Worm (Caenorhabditis elegans) whole organism, L2 larva: ENCODE data around the gene K11H12.5.

ENCODE experiments used
- elt-3 ChIP-seq: sonication (generic microtip); optimal IDR thresholded peaks from 2 replicates; lab custom pipeline; 2017; ENCODE audit warnings: missing biosample characterization, missing genetic modification characterization
- mab-5 ChIP-seq: fragments of 150-350 bp; optimal IDR thresholded peaks from 2 replicates; lab custom pipeline; 2014; ENCODE audit warnings: missing biosample characterization, missing genetic modification characterization
- nhr-12 ChIP-seq: fragments of 150-350 bp; optimal IDR thresholded peaks from 2 replicates; lab custom pipeline; 2014; ENCODE audit warnings: missing biosample characterization, missing genetic modification characterization
- nhr-23 ChIP-seq: fragments of 150-350 bp; optimal IDR thresholded peaks from 2 replicates; lab custom pipeline; 2014; ENCODE audit warnings: missing biosample characterization, missing genetic modification reagents, missing genetic modification characterization
- nhr-237 ChIP-seq: fragments of 150-350 bp; optimal IDR thresholded peaks from 2 replicates; lab custom pipeline; 2014; ENCODE audit warnings: missing biosample characterization, missing genetic modification characterization
- unc-39 ChIP-seq: fragments of 150-350 bp; optimal IDR thresholded peaks from 2 replicates; lab custom pipeline; 2014; ENCODE audit warnings: missing biosample characterization, missing genetic modification characterization
- unc-62 ChIP-seq: fragments of 150-350 bp; optimal IDR thresholded peaks from 2 replicates; lab custom pipeline; 2014; ENCODE audit warnings: missing biosample characterization, missing genetic modification reagents, missing genetic modification characterization
- ztf-11 ChIP-seq: sonication (generic microtip); optimal IDR thresholded peaks from 2 replicates; lab custom pipeline; 2017; ENCODE audit warnings: missing biosample characterization, missing genetic modification characterization

- TF ChIP-seq ztf-11 (tag; lab: Kevin White, UChicago) (no peak), mab-5 (tag; lab: Kevin White, UChicago) (no peak), elt-3 (tag; lab: Kevin White, UChicago) (no peak), unc-62 (no peak), nhr-12 (tag; lab: Kevin White, UChicago) (no peak), nhr-23 (tag; lab: Kevin White, UChicago) (no peak), nhr-237 (no peak), unc-39 (tag; lab: Kevin White, UChicago) (no peak)
Measured at ce11 chrIV:648362-648761, 28.0 kb upstream of the K11H12.5 start.
